Worm (Caenorhabditis elegans) whole organism, L4 larva: ENCODE results near the gene srh-272.
A peak's percentile ranks its signal among the peaks of the same experiment; 100 is the strongest.

Source experiments
- F37D6.2 ChIP-seq: sonication (generic microtip); optimal IDR thresholded peaks from 2 replicates; lab custom pipeline; 2016; ENCODE audit warnings: mild to moderate bottlenecking, missing genetic modification characterization, missing compliant biosample characterization
- F44E2.7 ChIP-seq: fragments of 200-800 bp; sonication (Bioruptor generic); IDR thresholded peaks from 2 replicates; pipeline ENCODE4 v2.1.2; 2022; ENCODE audit warnings: missing genetic modification characterization, missing compliant biosample characterization
- F49E8.2 ChIP-seq: sonication (generic microtip); optimal IDR thresholded peaks from 2 replicates; lab custom pipeline; 2016; ENCODE audit warnings: missing compliant biosample characterization, mild to moderate bottlenecking, missing genetic modification characterization, borderline replicate concordance
- R02D3.7 ChIP-seq: fragments of 150-350 bp; sonication (generic microtip); optimal IDR thresholded peaks from 3 replicates; lab custom pipeline; 2014; ENCODE audit warnings: missing biosample characterization, missing genetic modification characterization
- Y5F2A.4 ChIP-seq: fragments of 200-800 bp; sonication (Bioruptor generic); optimal IDR thresholded peaks from 2 replicates; lab custom pipeline; 2018; ENCODE audit warnings: mild to moderate bottlenecking, missing genetic modification characterization, missing compliant biosample characterization
- Y75B8A.6 ChIP-seq: fragments of 200-800 bp; sonication (Bioruptor generic); IDR thresholded peaks from 2 replicates; pipeline ENCODE4 v1.3.6; 2022; ENCODE audit warnings: missing genetic modification reagents, missing genetic modification characterization, missing compliant biosample characterization
- aly-2 ChIP-seq: sonication (generic microtip); optimal IDR thresholded peaks from 2 replicates; lab custom pipeline; 2018; ENCODE audit warnings: missing biosample characterization, missing genetic modification characterization
- ceh-32 ChIP-seq: sonication (generic microtip); optimal IDR thresholded peaks from 2 replicates; lab custom pipeline; 2016; ENCODE audit warnings: mild to moderate bottlenecking, missing genetic modification characterization, missing compliant biosample characterization; ENCODE audit not compliant: poor library complexity
- ceh-62 ChIP-seq: sonication (generic microtip); optimal IDR thresholded peaks from 2 replicates; lab custom pipeline; 2017; ENCODE audit warnings: missing biosample characterization, missing genetic modification characterization
- daf-16 ChIP-seq, 3 experiments: sonication (generic microtip); optimal IDR thresholded peaks; 2 replicates each; lab custom pipeline; 2016 to 2017; ENCODE audit warnings: missing genetic modification characterization in 3 of 3, missing genetic modification reagents in 3 of 3, mild to moderate bottlenecking in 2 of 3, missing compliant biosample characterization in 2 of 3, missing biosample characterization in 1 of 3, moderate library complexity in 1 of 3
- daf-8 ChIP-seq: fragments of 200-800 bp; sonication (Bioruptor generic); IDR thresholded peaks from 2 replicates; pipeline ENCODE4 v1.3.6; 2022; ENCODE audit warnings: missing genetic modification characterization, missing compliant biosample characterization
- dmd-6 ChIP-seq: fragments of 200-800 bp; sonication (Bioruptor generic); IDR thresholded peaks from 2 replicates; pipeline ENCODE4 v1.3.6; 2022; ENCODE audit warnings: missing genetic modification reagents, missing genetic modification characterization, missing compliant biosample characterization
- dmd-9 ChIP-seq: fragments of 200-800 bp; sonication (Bioruptor generic); IDR thresholded peaks from 2 replicates; pipeline ENCODE4 v1.3.6; 2022; ENCODE audit warnings: missing genetic modification reagents, missing genetic modification characterization, missing compliant biosample characterization
- dve-1 ChIP-seq: sonication (generic microtip); optimal IDR thresholded peaks from 2 replicates; lab custom pipeline; 2017; ENCODE audit warnings: antibody characterized with exemption, mild to moderate bottlenecking, missing genetic modification characterization, missing compliant biosample characterization; ENCODE audit not compliant: insufficient read depth
- egl-43 ChIP-seq: fragments of 200-800 bp; sonication (Bioruptor generic); IDR thresholded peaks from 2 replicates; pipeline ENCODE4 v1.3.6; 2022; ENCODE audit warnings: missing genetic modification reagents, missing genetic modification characterization, missing compliant biosample characterization
- fkh-10 ChIP-seq: fragments of 150-350 bp; optimal IDR thresholded peaks from 2 replicates; lab custom pipeline; 2014; ENCODE audit warnings: missing biosample characterization, missing genetic modification reagents, missing genetic modification characterization
- fos-1 ChIP-seq: fragments of 150-350 bp; optimal IDR thresholded peaks from 2 replicates; lab custom pipeline; 2014; ENCODE audit warnings: missing biosample characterization, missing genetic modification characterization
- hif-1 ChIP-seq, 2 experiments: sonication (generic microtip); optimal IDR thresholded peaks; 2 replicates each; lab custom pipeline; 2016 to 2017; ENCODE audit warnings: missing compliant biosample characterization in 2 of 2, missing genetic modification characterization in 2 of 2, missing genetic modification reagents in 2 of 2, missing genotype in 2 of 2, mild to moderate bottlenecking in 1 of 2
- hlh-11 ChIP-seq: fragments of 200-800 bp; sonication (Bioruptor generic); optimal IDR thresholded peaks from 2 replicates; lab custom pipeline; 2018; ENCODE audit warnings: mild to moderate bottlenecking, missing genetic modification characterization, missing compliant biosample characterization
- jun-1 ChIP-seq: fragments of 150-350 bp; optimal IDR thresholded peaks from 2 replicates; lab custom pipeline; 2014; ENCODE audit warnings: missing biosample characterization, missing genetic modification reagents, missing genetic modification characterization
- lin-1 ChIP-seq: fragments of 200-800 bp; sonication (Bioruptor generic); IDR thresholded peaks from 2 replicates; pipeline ENCODE4 v1.3.6; 2022; ENCODE audit warnings: missing genetic modification reagents, missing genetic modification characterization, missing compliant biosample characterization
- lin-13 ChIP-seq: fragments of 150-350 bp; optimal IDR thresholded peaks from 2 replicates; lab custom pipeline; 2014; ENCODE audit warnings: missing biosample characterization, missing genetic modification reagents, missing genetic modification characterization
- lin-15B ChIP-seq: fragments of 150-350 bp; sonication (generic microtip); optimal IDR thresholded peaks from 3 replicates; lab custom pipeline; 2014; ENCODE audit warnings: missing biosample characterization, missing genetic modification characterization
- lin-39 ChIP-seq: fragments of 150-350 bp; optimal IDR thresholded peaks from 2 replicates; lab custom pipeline; 2014; ENCODE audit warnings: missing biosample characterization, missing genetic modification reagents, missing genetic modification characterization
- lir-3 ChIP-seq: sonication (generic microtip); optimal IDR thresholded peaks from 2 replicates; lab custom pipeline; 2016; ENCODE audit warnings: mild to moderate bottlenecking, missing genetic modification characterization, missing compliant biosample characterization
- madf-9 ChIP-seq: fragments of 200-800 bp; sonication (Bioruptor generic); conservative IDR thresholded peaks from 2 replicates; pipeline ENCODE4 v1.3.6; 2022; ENCODE audit warnings: missing genetic modification reagents, missing genetic modification characterization, missing compliant biosample characterization
- mdl-1 ChIP-seq, 2 experiments: fragments of 150-350 bp in 1 of 2; sonication (generic microtip) in 1 of 2; optimal IDR thresholded peaks; 2 replicates each; lab custom pipeline; 2014 to 2017; ENCODE audit warnings: missing biosample characterization in 2 of 2, missing genetic modification characterization in 2 of 2
- mep-1 ChIP-seq: fragments of 150-350 bp; sonication (generic microtip); optimal IDR thresholded peaks from 3 replicates; lab custom pipeline; 2014; ENCODE audit warnings: missing biosample characterization, missing genetic modification characterization
- mes-2 ChIP-seq: sonication (generic microtip); optimal IDR thresholded peaks from 2 replicates; lab custom pipeline; 2016; ENCODE audit warnings: missing genotype, mild to moderate bottlenecking, missing genetic modification characterization, missing compliant biosample characterization; ENCODE audit not compliant: poor library complexity, severe bottlenecking
- mxl-3 ChIP-seq: fragments of 200-800 bp; sonication (Bioruptor generic); optimal IDR thresholded peaks from 2 replicates; lab custom pipeline; 2018; ENCODE audit warnings: mild to moderate bottlenecking, missing genetic modification characterization, missing compliant biosample characterization
- nhr-10 ChIP-seq: fragments of 150-350 bp; optimal IDR thresholded peaks from 2 replicates; lab custom pipeline; 2014; ENCODE audit warnings: missing biosample characterization, missing genetic modification characterization
- nhr-102 ChIP-seq: sonication (generic microtip); optimal IDR thresholded peaks from 2 replicates; lab custom pipeline; 2016; ENCODE audit warnings: mild to moderate bottlenecking, missing genetic modification characterization, moderate library complexity, missing compliant biosample characterization
- nhr-41 ChIP-seq: fragments of 200-800 bp; sonication (Bioruptor generic); IDR thresholded peaks from 2 replicates; pipeline ENCODE4 v1.3.6; 2022; ENCODE audit warnings: missing genetic modification reagents, missing genetic modification characterization, missing compliant biosample characterization
- nhr-48 ChIP-seq: sonication (generic microtip); optimal IDR thresholded peaks from 2 replicates; lab custom pipeline; 2016; ENCODE audit warnings: mild to moderate bottlenecking, missing genetic modification characterization, missing compliant biosample characterization
- nhr-77 ChIP-seq: fragments of 150-350 bp; optimal IDR thresholded peaks from 2 replicates; lab custom pipeline; 2014; ENCODE audit warnings: missing biosample characterization, missing genetic modification characterization
- php-3 ChIP-seq: fragments of 200-800 bp; sonication (Bioruptor generic); IDR thresholded peaks from 2 replicates; pipeline ENCODE4 v1.3.6; 2022; ENCODE audit warnings: missing genetic modification reagents, missing genetic modification characterization, missing compliant biosample characterization
- pqm-1 ChIP-seq: sonication (generic microtip); optimal IDR thresholded peaks from 2 replicates; lab custom pipeline; 2017; ENCODE audit warnings: missing biosample characterization, missing genetic modification characterization
- spr-1 ChIP-seq: sonication (generic microtip); optimal IDR thresholded peaks from 2 replicates; lab custom pipeline; 2016; ENCODE audit warnings: mild to moderate bottlenecking, missing genetic modification characterization, missing compliant biosample characterization
- tag-97 ChIP-seq: fragments of 200-800 bp; sonication (Bioruptor generic); IDR thresholded peaks from 2 replicates; pipeline ENCODE4 v1.3.6; 2022; ENCODE audit warnings: missing genetic modification characterization, missing compliant biosample characterization
- unc-62 ChIP-seq, 3 experiments: fragments of 150-350 bp in 1 of 3; sonication (generic microtip); optimal IDR thresholded peaks in 2 of 3; peaks in 1 of 3; 1 replicate in 1 of 3; 2 replicates in 2 of 3; lab custom pipeline; 2014 to 2017; ENCODE audit warnings: missing biosample characterization in 3 of 3, missing genetic modification characterization in 3 of 3, missing genetic modification reagents in 3 of 3, missing genotype in 1 of 3
- vab-7 ChIP-seq: fragments of 200-800 bp; sonication (Bioruptor generic); IDR thresholded peaks from 2 replicates; pipeline ENCODE4 v1.3.6; 2022; ENCODE audit warnings: missing genetic modification reagents, missing genetic modification characterization, missing compliant biosample characterization
- zag-1 ChIP-seq: fragments of 150-350 bp; optimal IDR thresholded peaks from 2 replicates; lab custom pipeline; 2014; ENCODE audit warnings: missing biosample characterization, missing genetic modification characterization
- zfp-3 ChIP-seq: fragments of 200-800 bp; sonication (Bioruptor generic); conservative IDR thresholded peaks from 2 replicates; pipeline ENCODE4 v1.3.6; 2022; ENCODE audit warnings: missing genetic modification reagents, missing genetic modification characterization, missing compliant biosample characterization

The srh-272 gene

DNA sequence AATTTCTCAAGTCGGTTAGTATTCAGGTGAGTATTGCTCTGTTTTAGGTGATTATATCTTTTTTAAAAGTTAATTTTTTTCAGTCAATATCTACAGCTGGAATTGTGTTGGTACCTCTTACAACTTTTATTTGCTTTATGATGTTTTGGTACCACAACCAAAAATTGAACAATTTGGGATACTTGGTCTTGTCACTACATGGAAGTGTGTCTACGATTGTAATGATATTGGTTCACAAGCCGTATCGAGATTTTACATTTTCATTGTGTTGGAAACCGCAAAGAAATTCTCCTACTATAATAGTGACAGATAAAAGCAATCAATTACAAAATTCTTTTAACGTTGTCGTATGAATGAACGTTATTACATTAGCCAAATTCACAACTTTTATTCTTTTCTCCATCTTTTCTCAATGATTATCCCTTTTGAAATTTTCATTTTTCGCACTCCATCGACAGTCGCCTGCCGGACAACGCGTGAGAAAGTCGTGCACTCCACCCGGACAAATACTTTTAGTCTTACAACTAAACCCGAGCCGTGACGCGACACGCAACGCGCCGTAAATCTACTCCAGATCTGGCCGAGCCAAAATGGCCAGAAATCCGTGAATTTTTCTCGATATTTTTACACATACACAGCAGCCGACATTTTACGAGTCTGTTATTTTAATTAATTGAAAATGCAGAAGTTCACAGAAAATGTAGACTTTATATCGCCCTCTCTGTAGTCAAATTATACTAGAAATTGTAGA is 8.8 kb downstream of the srh-272 start (continued):
- no peak for TF ChIP-seq fkh-10 (GFP tag; lab: Kevin White, UChicago)
- TF ChIP-seq jun-1 (tag; lab: Kevin White, UChicago) = no peak
- no peak for TF ChIP-seq mep-1 (tag; lab: Kevin White, UChicago)
- TF ChIP-seq tag-97 (GFP tag; lab: Robert Waterston, UW) = no peak
- no peak for TF ChIP-seq nhr-10 (tag; lab: Kevin White, UChicago)
- no peak for TF ChIP-seq aly-2 (tag; lab: Kevin White, UChicago)
- no peak for TF ChIP-seq vab-7 (GFP tag; lab: Robert Waterston, UW)
- no peak for TF ChIP-seq F44E2.7 (GFP tag; lab: Robert Waterston, UW)

ce11 chrV:2872947-2873346 is 9.8 kb downstream of the srh-272 start:
- peak in 1 of 2 experiments; percentile 88 for TF ChIP-seq unc-62 (GFP tag; optimal IDR thresholded peaks at IDR 0.05 in 1 of 2; lab: Kevin White, UChicago)
- TF ChIP-seq unc-62 (tag; optimal IDR thresholded peaks at IDR 0.05; lab: Kevin White, UChicago) = no peak
- no peak for TF ChIP-seq Y5F2A.4 (GFP tag; lab: Kevin White, UChicago)
- TF ChIP-seq F44E2.7 (GFP tag; lab: Robert Waterston, UW) = 0 out of 2 replicates have a peak, but pooled peaks have one; percentile 18
- TF ChIP-seq R02D3.7 = no peak
- TF ChIP-seq nhr-102 (tag; lab: Kevin White, UChicago) = peak; percentile 17

- TF ChIP-seq lin-39 (tag; lab: Kevin White, UChicago) (no peak), pqm-1 (peak; percentile 25), spr-1 (no peak), zag-1 (tag; lab: Kevin White, UChicago) (no peak), F37D6.2 (tag; lab: Kevin White, UChicago) (no peak), nhr-41 (no peak), daf-16 (GFP tag; optimal IDR thresholded peaks at IDR 0.05; lab: Kevin White, UChicago) (no peak), daf-16 (tag; optimal IDR thresholded peaks at IDR 0.05; lab: Kevin White, UChicago) (peak; percentile 48), php-3 (GFP tag; lab: Robert Waterston, UW) (peak; percentile 56; the same call in 1 of the 2 replicates), F49E8.2 (tag; lab: Kevin White, UChicago) (no peak), nhr-77 (tag; lab: Kevin White, UChicago) (no peak), daf-8 (no peak), hlh-11 (tag; lab: Kevin White, UChicago) (peak; percentile 37), dmd-9 (no peak), lin-13 (GFP tag; lab: Kevin White, UChicago) (no peak), mes-2 (tag; lab: Kevin White, UChicago) (no peak), zfp-3 (GFP tag; lab: Robert Waterston, UW) (no peak), dve-1 (peak; percentile 74), fkh-10 (GFP tag; lab: Kevin White, UChicago) (no peak), dmd-6 (GFP tag; lab: Robert Waterston, UW) (peak; percentile 72), mdl-1 (tag; optimal IDR thresholded peaks at IDR 0.05; lab: Kevin White, UChicago) (no peak), Y75B8A.6 (GFP tag; lab: Robert Waterston, UW) (no peak), mep-1 (tag; lab: Kevin White, UChicago) (peak; percentile 16)
Measured at ce11 chrV:2875422-2875821, 12.3 kb downstream of the srh-272 start, which contains the start of gene folt-2. TSS of gene folt-2 (minus strand) at chrV:2875600.

ce11 chrV:2876188-2876831 is 13.2 kb downstream of the srh-272 start:
- TF ChIP-seq nhr-48 (tag; lab: Kevin White, UChicago) (no peak), nhr-41 (no peak), fos-1 (tag; lab: Kevin White, UChicago) (no peak), spr-1 (no peak), unc-62 (GFP tag; optimal IDR thresholded peaks at IDR 0.05 in 1 of 2; lab: Kevin White, UChicago) (peak in 1 of 2 experiments; percentile 76), unc-62 (tag; optimal IDR thresholded peaks at IDR 0.05; lab: Kevin White, UChicago) (no peak), egl-43 (no peak), ceh-62 (tag; lab: Kevin White, UChicago) (no peak), madf-9 (GFP tag; lab: Robert Waterston, UW) (no peak), lin-15B (no peak), lir-3 (no peak), lin-1 (GFP tag; lab: Robert Waterston, UW) (no peak), mxl-3 (GFP tag; lab: Kevin White, UChicago) (no peak), ceh-32 (tag; lab: Kevin White, UChicago) (no peak), hif-1 (tag; optimal IDR thresholded peaks at IDR 0.05; lab: Kevin White, UChicago) (no peak)
